Worm (Caenorhabditis elegans): ENCODE measurements around the gene Y43F8B.3.

DNA sequence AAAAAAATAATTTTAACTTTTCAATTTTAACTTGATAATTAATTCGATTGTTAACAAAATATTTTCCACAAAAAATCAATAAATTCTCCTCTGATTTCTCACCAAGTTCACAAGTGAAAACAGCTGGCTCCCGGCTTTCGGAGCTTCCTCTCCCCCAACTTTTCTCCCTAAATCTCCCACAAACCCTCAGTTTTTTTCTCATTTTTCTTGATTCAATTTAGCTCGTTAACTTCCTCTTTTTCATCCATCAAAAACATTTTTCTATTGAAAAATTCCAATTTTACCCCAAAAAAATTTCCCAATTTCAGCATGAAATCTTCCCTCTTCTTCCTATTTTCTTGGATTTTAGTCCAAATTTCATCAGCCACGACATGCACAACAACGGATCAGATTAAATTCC is 32.5 kb upstream of the Y43F8B.3 start, which contains the start of gene Y43F8B.11:
- TF ChIP-seq blmp-1 (tag; optimal IDR thresholded peaks at IDR 0.05; ENCODE audit: insufficient read depth) (no peak), lin-11 (tag; optimal IDR thresholded peaks at IDR 0.05) (no peak), lin-39 (tag; optimal IDR thresholded peaks at IDR 0.05) (no peak), ztf-11 (tag; optimal IDR thresholded peaks at IDR 0.05) (no peak), C34F6.9 (tag; optimal IDR thresholded peaks at IDR 0.05) (no peak), ZK546.5 (tag; optimal IDR thresholded peaks at IDR 0.05) (no peak), mdl-1 (tag; optimal IDR thresholded peaks at IDR 0.05) (no peak), ama-1 (optimal IDR thresholded peaks at IDR 0.05) (no peak), unc-62 (GFP tag; optimal IDR thresholded peaks at IDR 0.05) (no peak), mab-5 (tag; optimal IDR thresholded peaks at IDR 0.05) (no peak), snpc-4 (tag; optimal IDR thresholded peaks at IDR 0.05) (no peak), nhr-77 (tag; optimal IDR thresholded peaks at IDR 0.05) (no peak), lsy-2 (tag; optimal IDR thresholded peaks at IDR 0.05) (no peak)
